Fruit fly (Drosophila melanogaster) whole organism, prepupa: ENCODE measurements around the gene nrv2.

ENCODE experiments used
- CG11762 ChIP-seq: fragments of 200-800 bp; sonication (Bioruptor generic); optimal IDR thresholded peaks from 3 replicates; lab custom pipeline; 2016; ENCODE audit warnings: missing biosample characterization, missing genetic modification characterization; ENCODE audit not compliant: insufficient read depth
- CG11902 ChIP-seq: fragments of 200-800 bp; sonication (Bioruptor generic); optimal IDR thresholded peaks from 3 replicates; lab custom pipeline; 2016; ENCODE audit warnings: missing biosample characterization, missing genetic modification characterization
- CG6792 ChIP-seq: fragments of 200-800 bp; sonication (Bioruptor generic); optimal IDR thresholded peaks from 3 replicates; lab custom pipeline; 2016; ENCODE audit warnings: missing biosample characterization, missing genetic modification characterization
- CG6854 ChIP-seq: fragments of 200-800 bp; sonication (Bioruptor generic); optimal IDR thresholded peaks from 2 replicates; lab custom pipeline; 2017; ENCODE audit warnings: missing biosample characterization, mild to moderate bottlenecking, missing genetic modification characterization
- CG8319 ChIP-seq: fragments of 200-800 bp; sonication (Bioruptor generic); optimal IDR thresholded peaks from 3 replicates; lab custom pipeline; 2016; ENCODE audit warnings: missing biosample characterization, missing genetic modification characterization
- Eip75B ChIP-seq: fragments of 200-800 bp; sonication (Bioruptor generic); optimal IDR thresholded peaks from 3 replicates; lab custom pipeline; 2016; ENCODE audit warnings: missing biosample characterization, missing genetic modification characterization
- Gug ChIP-seq: fragments of 200-800 bp; sonication (Bioruptor generic); IDR thresholded peaks from 2 replicates; pipeline ENCODE4 v1.3.6; 2022; ENCODE audit warnings: missing biosample characterization, missing genetic modification characterization
- Hr4 ChIP-seq: fragments of 200-800 bp; sonication (Bioruptor generic); optimal IDR thresholded peaks from 3 replicates; lab custom pipeline; 2016; ENCODE audit warnings: missing biosample characterization, missing genetic modification characterization
- Met ChIP-seq: fragments of 200-800 bp; sonication (Bioruptor generic); optimal IDR thresholded peaks from 3 replicates; lab custom pipeline; 2016; ENCODE audit warnings: missing biosample characterization, missing genetic modification characterization
- Sox102F ChIP-seq: fragments of 200-800 bp; sonication (Bioruptor generic); optimal IDR thresholded peaks from 2 replicates; lab custom pipeline; 2016; ENCODE audit warnings: missing biosample characterization, mild to moderate bottlenecking, missing genetic modification characterization
- acj6 ChIP-seq: fragments of 200-800 bp; sonication (Bioruptor generic); optimal IDR thresholded peaks from 3 replicates; lab custom pipeline; 2016; ENCODE audit warnings: missing biosample characterization, missing genetic modification characterization
- esn ChIP-seq: fragments of 200-800 bp; sonication (Bioruptor generic); optimal IDR thresholded peaks from 2 replicates; lab custom pipeline; 2016; ENCODE audit warnings: missing biosample characterization, mild to moderate bottlenecking, missing genetic modification characterization, moderate library complexity
- spab ChIP-seq: fragments of 200-800 bp; sonication (Bioruptor generic); optimal IDR thresholded peaks from 2 replicates; lab custom pipeline; 2017; ENCODE audit warnings: missing biosample characterization, mild to moderate bottlenecking, missing genetic modification characterization, missing genetic modification reagents
- vri ChIP-seq: fragments of 200-800 bp; sonication (Bioruptor generic); optimal IDR thresholded peaks from 3 replicates; lab custom pipeline; 2016; ENCODE audit warnings: missing biosample characterization, mild to moderate bottlenecking, missing genetic modification characterization

- TF ChIP-seq CG6792 (GFP tag; lab: Kevin White, UChicago) (no peak), CG11762 (no peak), CG11902 (GFP tag; lab: Kevin White, UChicago) (no peak), Eip75B (GFP tag; lab: Kevin White, UChicago) (no peak), Met (no peak), esn (GFP tag; lab: Kevin White, UChicago) (no peak), spab (GFP tag; lab: Kevin White, UChicago) (no peak), Hr4 (GFP tag; lab: Kevin White, UChicago) (no peak), Sox102F (no peak), Gug (no peak), CG6854 (GFP tag; lab: Kevin White, UChicago) (no peak), vri (GFP tag; lab: Kevin White, UChicago) (no peak), CG8319 (GFP tag; lab: Kevin White, UChicago) (no peak), acj6 (GFP tag; lab: Kevin White, UChicago) (no peak)
Observed at dm6 chr2L:6747814-6748213, 50.8 kb downstream of the nrv2 start, which contains the start of gene CG44271.
